Fruit fly (Drosophila melanogaster) whole organism, adult: ENCODE data around the gene NimB3.

ENCODE experiments used
- CG11617 ChIP-seq: fragments of 200-800 bp; sonication (Bioruptor generic); optimal IDR thresholded peaks from 2 replicates; lab custom pipeline; 2017; ENCODE audit warnings: mild to moderate bottlenecking, missing biosample characterization, missing genetic modification reagents, missing genetic modification characterization
- CG12768 ChIP-seq: fragments of 200-800 bp; sonication (Bioruptor generic); optimal IDR thresholded peaks from 2 replicates; lab custom pipeline; 2017; ENCODE audit warnings: missing biosample characterization, missing genetic modification characterization, mild to moderate bottlenecking, moderate library complexity, missing genetic modification reagents
- CG14711 ChIP-seq: fragments of 200-800 bp; sonication (Bioruptor generic); optimal IDR thresholded peaks from 2 replicates; lab custom pipeline; 2018; ENCODE audit warnings: missing biosample characterization, mild to moderate bottlenecking, missing genetic modification characterization, moderate library complexity
- CG1620 ChIP-seq: fragments of 200-800 bp; sonication (Bioruptor generic); optimal IDR thresholded peaks from 2 replicates; lab custom pipeline; 2016; ENCODE audit warnings: missing biosample characterization, missing genetic modification characterization
- CG33017 ChIP-seq: fragments of 200-800 bp; sonication (Bioruptor generic); optimal IDR thresholded peaks from 2 replicates; lab custom pipeline; 2018; ENCODE audit warnings: missing biosample characterization, mild to moderate bottlenecking, missing genetic modification characterization, moderate library complexity
- CG5204 ChIP-seq: fragments of 200-800 bp; sonication (Bioruptor generic); optimal IDR thresholded peaks from 2 replicates; lab custom pipeline; 2016; ENCODE audit warnings: missing biosample characterization, missing genetic modification characterization
- CG7045 ChIP-seq: fragments of 200-800 bp; sonication (Bioruptor generic); optimal IDR thresholded peaks from 2 replicates; lab custom pipeline; 2017; ENCODE audit warnings: missing biosample characterization, mild to moderate bottlenecking, missing genetic modification characterization
- CG7101 ChIP-seq: fragments of 200-800 bp; sonication (Bioruptor generic); optimal IDR thresholded peaks from 2 replicates; lab custom pipeline; 2018; ENCODE audit warnings: missing biosample characterization, mild to moderate bottlenecking, missing genetic modification characterization, moderate library complexity
- Clk ChIP-seq: fragments of 200-800 bp; sonication (Bioruptor generic); optimal IDR thresholded peaks from 2 replicates; lab custom pipeline; 2017; ENCODE audit warnings: missing biosample characterization, missing genetic modification characterization
- Crg-1 ChIP-seq: fragments of 200-800 bp; sonication (Bioruptor generic); optimal IDR thresholded peaks from 2 replicates; lab custom pipeline; 2016; ENCODE audit warnings: missing biosample characterization, missing genetic modification characterization
- Hr96 ChIP-seq: fragments of 200-800 bp; sonication (Bioruptor generic); optimal IDR thresholded peaks from 2 replicates; lab custom pipeline; 2016; ENCODE audit warnings: missing biosample characterization, missing genetic modification characterization
- Mnt ChIP-seq: fragments of 200-800 bp; sonication (Bioruptor generic); optimal IDR thresholded peaks from 2 replicates; lab custom pipeline; 2016; ENCODE audit warnings: missing biosample characterization, mild to moderate bottlenecking, missing genetic modification characterization
- bab1 ChIP-seq: fragments of 200-800 bp; sonication (Bioruptor generic); optimal IDR thresholded peaks from 3 replicates; lab custom pipeline; 2019; ENCODE audit warnings: missing biosample characterization, mild to moderate bottlenecking, missing genetic modification characterization, moderate library complexity
- cic ChIP-seq: fragments of 200-800 bp; sonication (Bioruptor generic); optimal IDR thresholded peaks from 2 replicates; lab custom pipeline; 2017; ENCODE audit warnings: missing biosample characterization, mild to moderate bottlenecking, missing genetic modification characterization, moderate library complexity
- cnc ChIP-seq, 2 experiments: fragments of >200 bp; optimal IDR thresholded peaks; 2 replicates each; lab custom pipeline; 2017
- kay ChIP-seq: fragments of 200-800 bp; sonication (Bioruptor generic); peaks from one replicate; lab custom pipeline; 2016; ENCODE audit warnings: missing biosample characterization, missing genetic modification characterization, borderline replicate concordance
- ovo ChIP-seq: fragments of 200-800 bp; sonication (Bioruptor generic); optimal IDR thresholded peaks from 2 replicates; lab custom pipeline; 2016; ENCODE audit warnings: missing biosample characterization, missing genetic modification characterization
- pad ChIP-seq: fragments of 200-800 bp; sonication (Bioruptor generic); optimal IDR thresholded peaks from 3 replicates; lab custom pipeline; 2017; ENCODE audit warnings: missing biosample characterization, missing genetic modification characterization, mild to moderate bottlenecking, moderate library complexity, missing genetic modification reagents
- tj ChIP-seq: fragments of 200-800 bp; sonication (Bioruptor generic); optimal IDR thresholded peaks from 3 replicates; lab custom pipeline; 2017; ENCODE audit warnings: missing biosample characterization, mild to moderate bottlenecking, missing genetic modification characterization, moderate library complexity
- toe ChIP-seq: fragments of 200-800 bp; sonication (Bioruptor generic); optimal IDR thresholded peaks from 2 replicates; lab custom pipeline; 2016; ENCODE audit warnings: missing biosample characterization, missing genetic modification characterization

NimB3 gene

DNA sequence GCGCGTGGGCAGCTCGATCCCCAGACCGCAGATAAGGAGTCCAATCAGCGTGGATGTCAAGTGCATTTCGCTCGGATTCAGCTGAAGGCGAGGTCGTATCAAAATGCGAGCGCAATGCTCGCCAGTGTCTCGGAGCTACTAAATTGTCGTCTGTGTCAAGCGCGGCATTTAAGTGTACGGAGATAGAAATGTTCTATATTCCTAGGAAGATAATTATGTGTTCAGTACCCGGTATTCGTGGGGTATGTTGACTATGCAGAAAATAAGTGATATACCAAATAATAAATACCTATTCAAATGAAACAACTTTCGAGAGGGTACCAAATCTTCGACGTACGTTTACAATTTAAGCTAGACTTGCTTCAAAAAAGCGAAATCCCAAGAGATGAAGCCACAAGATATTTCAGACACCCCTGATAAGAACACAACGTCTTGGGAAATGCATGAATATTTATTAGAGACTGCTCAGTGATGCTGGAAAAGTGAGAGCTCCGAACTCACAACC lies at the start of gene NimB3:
TSS of gene NimB3 (minus strand) at position 140 of the 505 bp plus-strand sequence.
- no peak for TF ChIP-seq ovo (GFP tag; lab: Kevin White, UChicago)
- no peak for TF ChIP-seq Hr96 (GFP tag; lab: Kevin White, UChicago)
- TF ChIP-seq CG33017 (tag; lab: Kevin White, UChicago) = no peak
- TF ChIP-seq bab1 (GFP tag; lab: Kevin White, UChicago) = no peak
- TF ChIP-seq CG7045 = no peak
- TF ChIP-seq cnc (optimal IDR thresholded peaks at IDR 0.05; lab: Kevin White, UChicago) = no peak
- TF ChIP-seq toe (GFP tag; lab: Kevin White, UChicago) = no peak
- no peak for TF ChIP-seq CG5204 (GFP tag; lab: Kevin White, UChicago)
- TF ChIP-seq kay (GFP tag; lab: Kevin White, UChicago) = no peak
- no peak for TF ChIP-seq CG7101 (tag; lab: Kevin White, UChicago)

DNA sequence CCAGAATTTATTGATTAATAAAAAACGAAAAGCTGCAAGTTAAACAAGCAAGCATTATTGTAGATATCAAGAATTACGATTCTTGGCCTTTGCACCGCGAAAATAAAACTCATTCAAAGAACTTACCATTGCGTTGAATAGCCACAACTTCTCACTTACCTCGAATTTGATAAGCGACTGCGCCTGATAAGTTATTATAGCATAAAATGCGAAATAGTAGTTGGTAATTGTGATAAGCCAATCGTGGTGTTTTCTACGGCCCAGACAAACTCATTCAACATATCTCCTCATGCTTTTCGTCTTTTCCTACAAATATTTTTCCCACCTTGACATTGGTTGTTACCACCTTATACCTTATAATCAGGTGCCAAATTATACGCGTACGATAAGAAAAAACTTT lies 47.3 kb upstream of the NimB3 start:
- TF ChIP-seq Mnt (GFP tag; lab: Kevin White, UChicago) (no peak), cic (no peak), CG33017 (tag; lab: Kevin White, UChicago) (no peak), Hr96 (GFP tag; lab: Kevin White, UChicago) (no peak), pad (GFP tag; lab: Kevin White, UChicago) (no peak), bab1 (GFP tag; lab: Kevin White, UChicago) (no peak), Crg-1 (GFP tag; lab: Kevin White, UChicago) (no peak)

DNA sequence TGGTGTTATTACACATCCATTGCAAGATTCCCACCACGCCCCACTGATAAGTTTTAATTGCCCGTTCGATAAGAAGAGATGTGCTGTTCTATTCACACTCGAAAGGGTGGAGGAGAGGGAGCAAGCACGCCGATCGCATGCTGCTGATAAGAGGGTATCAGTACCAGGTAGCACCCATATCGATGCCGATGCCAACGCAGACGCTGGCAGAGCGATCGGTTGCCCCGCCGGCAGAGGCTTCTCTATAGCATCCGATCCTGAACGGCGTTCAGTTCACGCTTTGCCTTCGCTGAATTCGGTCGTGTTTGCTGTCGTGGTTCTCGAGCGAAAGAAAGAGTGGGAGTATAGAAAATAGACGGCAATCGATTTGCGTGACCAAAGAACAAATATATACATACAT lies 45.7 kb upstream of the NimB3 start:
- no peak for TF ChIP-seq CG1620 (GFP tag; lab: Kevin White, UChicago)
- no peak for TF ChIP-seq bab1 (GFP tag; lab: Kevin White, UChicago)
- peak; percentile 15 for TF ChIP-seq pad (GFP tag; lab: Kevin White, UChicago)
- peak; percentile 78 for TF ChIP-seq cic
- TF ChIP-seq CG14711 (tag; lab: Kevin White, UChicago) = no peak
- no peak for TF ChIP-seq CG7045
- no peak for TF ChIP-seq CG33017 (tag; lab: Kevin White, UChicago)
- no peak for TF ChIP-seq Hr96 (GFP tag; lab: Kevin White, UChicago)
- TF ChIP-seq kay (GFP tag; lab: Kevin White, UChicago) = no peak
- no peak for TF ChIP-seq CG7101 (tag; lab: Kevin White, UChicago)
- peak; percentile 44 for TF ChIP-seq Mnt (GFP tag; lab: Kevin White, UChicago)
- TF ChIP-seq Clk (GFP tag; lab: Kevin White, UChicago) = no peak
- no peak for TF ChIP-seq toe (GFP tag; lab: Kevin White, UChicago)
- TF ChIP-seq ovo (GFP tag; lab: Kevin White, UChicago) = no peak
- no peak for TF ChIP-seq CG5204 (GFP tag; lab: Kevin White, UChicago)
- no peak for TF ChIP-seq cnc (optimal IDR thresholded peaks at IDR 0.05; lab: Kevin White, UChicago)

DNA sequence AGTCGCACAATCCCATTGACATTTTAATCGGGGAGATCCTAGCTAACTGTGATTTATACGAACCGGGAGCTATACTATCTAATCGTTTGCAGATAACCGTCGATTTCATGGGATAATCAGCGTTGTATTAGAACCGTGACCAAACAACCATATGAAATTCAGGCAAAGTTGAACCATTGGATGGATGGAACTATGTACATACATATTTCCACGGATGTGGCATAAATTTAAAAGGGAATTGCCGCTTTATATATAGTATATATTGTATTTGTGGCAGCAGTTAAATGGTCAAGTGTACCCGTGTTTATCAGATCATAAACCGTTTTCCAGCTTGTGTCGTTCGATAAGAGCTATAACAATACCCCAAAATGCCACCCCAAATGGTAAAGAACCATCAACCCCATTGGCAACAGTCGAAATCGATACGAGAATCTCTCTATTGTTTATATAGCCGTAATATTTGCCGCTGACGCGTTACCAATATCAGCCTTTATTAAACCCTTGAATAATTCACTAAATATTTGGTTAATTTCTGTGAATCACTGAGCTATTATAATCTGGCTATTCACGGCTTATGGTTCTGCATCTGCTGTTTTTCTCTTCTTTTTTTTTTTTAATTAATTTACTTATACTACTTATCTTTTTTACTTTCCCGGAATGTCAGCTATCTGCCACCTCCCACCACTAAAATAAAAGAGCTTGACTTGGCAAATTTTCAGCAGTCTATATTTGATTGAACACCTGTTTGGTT lies 44.7 kb upstream of the NimB3 start, which contains the start of gene bgm:
TSS of gene bgm (plus strand) at position 701 of the 751 bp plus-strand sequence.
- TF ChIP-seq CG14711 (tag; lab: Kevin White, UChicago) (no peak), CG5204 (GFP tag; lab: Kevin White, UChicago) (no peak), Clk (GFP tag; lab: Kevin White, UChicago) (no peak), kay (GFP tag; lab: Kevin White, UChicago) (no peak)

DNA sequence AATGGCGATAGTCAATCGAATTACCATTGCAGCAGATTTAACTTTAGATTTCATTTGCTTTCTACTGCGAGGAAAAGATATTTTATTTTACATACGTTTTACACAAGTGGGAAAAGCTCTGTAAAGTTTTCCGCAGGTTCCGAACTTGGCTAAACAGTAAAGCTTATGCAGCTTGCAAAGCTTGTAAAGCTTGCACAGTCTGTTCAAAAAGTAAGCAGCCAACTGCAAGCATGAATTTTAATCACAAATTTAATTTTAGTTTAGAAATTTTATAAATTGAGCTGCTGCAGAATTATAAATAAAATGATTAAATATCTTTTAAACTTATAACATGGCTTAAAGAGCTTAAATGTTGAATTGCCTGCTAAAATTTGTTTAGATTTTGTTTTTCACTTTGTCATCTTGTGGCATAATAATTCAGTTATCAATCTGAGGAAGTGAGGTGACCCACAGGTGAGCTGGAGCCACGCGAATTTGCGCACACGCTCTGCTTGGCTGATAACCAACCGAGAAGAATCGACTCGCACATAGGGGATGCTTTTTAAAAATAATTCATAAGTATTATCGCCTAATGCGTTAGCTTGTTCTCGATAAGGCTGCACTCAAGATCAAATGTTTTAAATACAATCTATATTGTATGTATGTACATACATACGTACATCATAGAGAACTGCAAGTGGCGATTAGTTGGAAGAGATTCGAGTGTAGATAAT lies 44.0 kb upstream of the NimB3 start:
- TF ChIP-seq tj (GFP tag; lab: Kevin White, UChicago) (peak; percentile 16), CG33017 (tag; lab: Kevin White, UChicago) (peak; percentile 75), CG5204 (GFP tag; lab: Kevin White, UChicago) (no peak), Mnt (GFP tag; lab: Kevin White, UChicago) (peak; percentile 7), CG7101 (tag; lab: Kevin White, UChicago) (peak; percentile 59), bab1 (GFP tag; lab: Kevin White, UChicago) (peak; percentile 20), Clk (GFP tag; lab: Kevin White, UChicago) (no peak), Crg-1 (GFP tag; lab: Kevin White, UChicago) (no peak), CG12768 (peak; percentile 11), Hr96 (GFP tag; lab: Kevin White, UChicago) (no peak), cnc (optimal IDR thresholded peaks at IDR 0.05; lab: Kevin White, UChicago) (peak in 1 of 2 experiments; percentile 49), ovo (GFP tag; lab: Kevin White, UChicago) (no peak), kay (GFP tag; lab: Kevin White, UChicago) (peak; percentile 72), toe (GFP tag; lab: Kevin White, UChicago) (no peak), CG7045 (peak; percentile 50), CG11617 (GFP tag; lab: Kevin White, UChicago) (no peak), pad (GFP tag; lab: Kevin White, UChicago) (peak; percentile 20), CG1620 (GFP tag; lab: Kevin White, UChicago) (no peak), CG14711 (tag; lab: Kevin White, UChicago) (peak; percentile 36), cic (peak; percentile 56)
